Fruit fly (Drosophila melanogaster): ENCODE data around the gene Lsd-2.

The Lsd-2 gene

DNA sequence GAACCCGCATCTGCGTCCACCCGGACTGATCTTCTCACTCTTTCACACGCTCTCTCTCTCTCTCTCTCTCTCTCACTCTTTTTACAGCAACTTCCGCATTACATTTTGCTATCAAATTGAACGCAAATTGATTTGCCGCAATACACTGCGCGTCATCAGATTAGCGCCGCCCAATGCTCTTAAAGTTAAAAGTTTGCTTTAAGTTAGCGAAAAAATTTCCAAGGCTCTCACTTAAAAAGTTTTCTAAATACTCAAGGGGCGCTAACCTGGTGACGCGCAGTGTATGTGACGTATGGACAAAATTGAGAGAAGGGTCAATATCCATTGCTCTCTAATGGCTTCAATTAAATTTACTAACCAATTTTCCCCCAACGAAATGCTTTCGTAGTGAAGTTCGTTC is 53.8 kb downstream of the Lsd-2 start (continued):
- TF ChIP-seq corto (GFP tag; optimal IDR thresholded peaks at IDR 0.05), result no peak
- TF ChIP-seq Hsf (GFP tag; optimal IDR thresholded peaks at IDR 0.05), result peak; percentile 88
- peak; percentile 89 for TF ChIP-seq CG18262 (tag; optimal IDR thresholded peaks at IDR 0.05)
- TF ChIP-seq CG30020 (tag; optimal IDR thresholded peaks at IDR 0.05), result peak; percentile 1
- TF ChIP-seq klu (GFP tag; IDR thresholded peaks at IDR 0.05), result peak; percentile 50; the same call in 1 of the 2 replicates
- peak; percentile 84 for TF ChIP-seq CHES-1-like (GFP tag; optimal IDR thresholded peaks at IDR 0.05)
- TF ChIP-seq CG4617 (GFP tag; optimal IDR thresholded peaks at IDR 0.05; ENCODE audit: borderline replicate concordance), result peak; percentile 60
- peak; percentile 48; the same call in 1 of the 2 replicates for TF ChIP-seq danr (GFP tag; IDR thresholded peaks at IDR 0.05)
- peak; percentile 53 for TF ChIP-seq CG10462 (GFP tag; optimal IDR thresholded peaks at IDR 0.05)
- no peak for TF ChIP-seq sna (GFP tag; IDR thresholded peaks at IDR 0.05; ENCODE audit: partially characterized antibody)
- TF ChIP-seq CG12219 (GFP tag; optimal IDR thresholded peaks at IDR 0.05), result peak; percentile 81
- TF ChIP-seq CG1603 (tag; optimal IDR thresholded peaks at IDR 0.05), result peak; percentile 85
- peak; percentile 68 for TF ChIP-seq Nf-YB (GFP tag; optimal IDR thresholded peaks at IDR 0.05)
- TF ChIP-seq otp (GFP tag; IDR thresholded peaks at IDR 0.05), result peak; percentile 90
- peak; percentile 67 for TF ChIP-seq peb (GFP tag; IDR thresholded peaks at IDR 0.05)
- TF ChIP-seq fd3F (GFP tag; optimal IDR thresholded peaks at IDR 0.05), result peak; percentile 79
- no peak for TF ChIP-seq toy (GFP tag; IDR thresholded peaks at IDR 0.05)
- peak; percentile 6 for TF ChIP-seq pfk (GFP tag; optimal IDR thresholded peaks at IDR 0.05)
- peak; percentile 89 for TF ChIP-seq CG9817 (tag; optimal IDR thresholded peaks at IDR 0.05)
- no peak for TF ChIP-seq bowl (GFP tag; IDR thresholded peaks at IDR 0.05)
- TF ChIP-seq CG1529 (GFP tag; optimal IDR thresholded peaks at IDR 0.05), result peak; percentile 73
- peak; percentile 84 for TF ChIP-seq Dbx (GFP tag; IDR thresholded peaks at IDR 0.05)
- peak; percentile 95 for TF ChIP-seq ci (GFP tag; IDR thresholded peaks at IDR 0.05)
- TF ChIP-seq Kr (GFP tag; optimal IDR thresholded peaks at IDR 0.05), result peak; percentile 15
- TF ChIP-seq Dek (tag; optimal IDR thresholded peaks at IDR 0.05), result peak; percentile 80
- TF ChIP-seq zfh2 (GFP tag; optimal IDR thresholded peaks at IDR 0.05), result peak; percentile 73
- TF ChIP-seq kah (GFP tag; optimal IDR thresholded peaks at IDR 0.05), result peak; percentile 71
- peak; percentile 82 for TF ChIP-seq CG10979 (tag; optimal IDR thresholded peaks at IDR 0.05)
- TF ChIP-seq CG10366 (GFP tag; IDR thresholded peaks at IDR 0.05), result peak; percentile 83
- peak; percentile 82 for TF ChIP-seq CG11695 (GFP tag; IDR thresholded peaks at IDR 0.05)
- TF ChIP-seq en (GFP tag; optimal IDR thresholded peaks at IDR 0.05), result peak; percentile 77
- TF ChIP-seq sob (GFP tag; IDR thresholded peaks at IDR 0.05), result peak; percentile 83
- TF ChIP-seq nerfin-1 (tag; optimal IDR thresholded peaks at IDR 0.05), result peak; percentile 79
- peak; percentile 88 for TF ChIP-seq Oli (tag; optimal IDR thresholded peaks at IDR 0.05)
- peak; percentile 77 for TF ChIP-seq CG8089 (GFP tag; optimal IDR thresholded peaks at IDR 0.05)
- TF ChIP-seq CG14710 (tag; optimal IDR thresholded peaks at IDR 0.05), result peak; percentile 76
- TF ChIP-seq Xrp1 (GFP tag; IDR thresholded peaks at IDR 0.05), result peak; percentile 85
- peak; percentile 18 to 42 for TF ChIP-seq Trl (optimal IDR thresholded peaks at IDR 0.05)
- TF ChIP-seq Trl (GFP tag; optimal IDR thresholded peaks at IDR 0.05), result peak; percentile 85
- TF ChIP-seq CG11456 (GFP tag; IDR thresholded peaks at IDR 0.05), result 0 out of 3 replicates have a peak, but pooled peaks have one; percentile 41
- peak; percentile 81 for TF ChIP-seq slp2 (GFP tag; optimal IDR thresholded peaks at IDR 0.05)
- peak; percentile 87 for TF ChIP-seq jumu (GFP tag; optimal IDR thresholded peaks at IDR 0.05)
- TF ChIP-seq CG12104 (GFP tag; optimal IDR thresholded peaks at IDR 0.05), result peak; percentile 82
- peak; percentile 77 for TF ChIP-seq org-1 (GFP tag; optimal IDR thresholded peaks at IDR 0.05)
- TF ChIP-seq CG11696 (GFP tag; IDR thresholded peaks at IDR 0.05), result peak; percentile 93
- peak; percentile 88 for TF ChIP-seq repo (GFP tag; optimal IDR thresholded peaks at IDR 0.05)
- TF ChIP-seq CG4404 (GFP tag; IDR thresholded peaks at IDR 0.05), result peak; percentile 69
- TF ChIP-seq wek (GFP tag; optimal IDR thresholded peaks at IDR 0.05), result peak; percentile 69
- TF ChIP-seq az2 (GFP tag; optimal IDR thresholded peaks at IDR 0.05), result peak; percentile 90
- peak; percentile 79 for TF ChIP-seq CG1602 (GFP tag; optimal IDR thresholded peaks at IDR 0.05)
- TF ChIP-seq Dip3 (GFP tag; optimal IDR thresholded peaks at IDR 0.05), result peak; percentile 72
- no peak for TF ChIP-seq HLH4C (GFP tag; IDR thresholded peaks at IDR 0.05; ENCODE audit: partially characterized antibody)
